Worm (Caenorhabditis elegans) whole organism, L2 larva: ENCODE results near the gene ZK899.5.

Experiments used
- F13H6.1 ChIP-seq: sonication (generic microtip); optimal IDR thresholded peaks from 2 replicates; lab custom pipeline; 2016; ENCODE audit warnings: missing genetic modification characterization, missing compliant biosample characterization
- lin-13 ChIP-seq: fragments of 150-350 bp; optimal IDR thresholded peaks from 2 replicates; lab custom pipeline; 2014; ENCODE audit warnings: missing biosample characterization, missing genetic modification reagents, missing genetic modification characterization
- ztf-4 ChIP-seq: fragments of 150-350 bp; optimal IDR thresholded peaks from 2 replicates; lab custom pipeline; 2014; ENCODE audit warnings: missing biosample characterization, missing genetic modification characterization

DNA sequence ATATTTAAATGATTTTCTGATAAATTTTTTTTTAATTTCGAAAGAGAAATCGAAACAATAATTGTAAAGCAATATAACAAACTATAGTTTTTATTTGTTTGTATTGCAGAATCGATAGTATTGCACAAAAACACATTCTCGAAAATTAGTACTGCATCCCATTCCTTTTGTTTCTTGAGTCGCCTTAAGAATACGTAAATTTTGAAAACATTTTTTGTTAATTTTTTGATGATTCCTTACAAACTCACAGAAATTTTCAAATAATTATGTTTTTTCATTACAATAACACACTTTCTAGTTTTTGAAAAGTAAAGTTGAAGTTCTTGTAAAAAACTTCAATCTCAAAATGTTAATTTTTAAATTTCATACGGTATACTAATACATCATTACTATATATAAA, 25.4 kb upstream of the ZK899.5 start:
- no peak for TF ChIP-seq lin-13 (GFP tag; lab: Kevin White, UChicago)
- TF ChIP-seq F13H6.1 (tag; lab: Kevin White, UChicago), result no peak
- TF ChIP-seq ztf-4 (tag; lab: Kevin White, UChicago), result no peak
